Fruit fly (Drosophila melanogaster) whole organism, pupa: ENCODE measurements around the gene RhoGEF3.
A peak's percentile ranks its signal among the peaks of the same experiment; 100 is the strongest.

Experiments
- CG10348 ChIP-seq: fragments of 200-800 bp; sonication (Bioruptor generic); IDR thresholded peaks from 2 replicates; pipeline ENCODE4 v1.3.6; 2022; ENCODE audit warnings: missing biosample characterization, missing genetic modification characterization
- CG12605 ChIP-seq: fragments of 200-800 bp; sonication (Bioruptor generic); IDR thresholded peaks from 2 replicates; pipeline ENCODE4 v1.3.6; 2022; ENCODE audit warnings: missing biosample characterization, missing genetic modification characterization
- CG13204 ChIP-seq: fragments of 200-800 bp; sonication (Bioruptor generic); optimal IDR thresholded peaks from 2 replicates; lab custom pipeline; 2018; ENCODE audit warnings: missing biosample characterization, mild to moderate bottlenecking, missing genetic modification characterization, moderate library complexity
- CG14655 ChIP-seq: fragments of 200-800 bp; sonication (Bioruptor generic); optimal IDR thresholded peaks from 3 replicates; lab custom pipeline; 2017; ENCODE audit warnings: mild to moderate bottlenecking, missing biosample characterization, missing genetic modification reagents, missing genetic modification characterization
- CG15710 ChIP-seq: fragments of 200-800 bp; sonication (Bioruptor generic); optimal IDR thresholded peaks from 2 replicates; lab custom pipeline; 2018; ENCODE audit warnings: missing biosample characterization, mild to moderate bottlenecking, missing genetic modification characterization, moderate library complexity
- CG17806 ChIP-seq: fragments of 200-800 bp; sonication (Bioruptor generic); optimal IDR thresholded peaks from 2 replicates; lab custom pipeline; 2018; ENCODE audit warnings: missing biosample characterization, mild to moderate bottlenecking, missing genetic modification characterization, moderate library complexity
- CG32121 ChIP-seq: fragments of 200-800 bp; sonication (Bioruptor generic); IDR thresholded peaks from 2 replicates; pipeline ENCODE4 v1.3.6; 2022; ENCODE audit warnings: missing biosample characterization, missing genetic modification characterization
- CG34367 ChIP-seq: fragments of 200-800 bp; sonication (Bioruptor generic); optimal IDR thresholded peaks from 2 replicates; lab custom pipeline; 2018; ENCODE audit warnings: missing biosample characterization, mild to moderate bottlenecking, missing genetic modification characterization
- CG4496 ChIP-seq: fragments of 200-800 bp; sonication (Bioruptor generic); IDR thresholded peaks from 3 replicates; pipeline ENCODE4 v1.3.6; 2022; ENCODE audit warnings: missing biosample characterization, missing genetic modification characterization
- CG8159 ChIP-seq: fragments of 200-800 bp; sonication (Bioruptor generic); optimal IDR thresholded peaks from 3 replicates; lab custom pipeline; 2018; ENCODE audit warnings: missing biosample characterization, mild to moderate bottlenecking, missing genetic modification characterization, moderate library complexity
- CG8301 ChIP-seq: fragments of 200-800 bp; sonication (Bioruptor generic); optimal IDR thresholded peaks from 2 replicates; lab custom pipeline; 2018; ENCODE audit warnings: missing biosample characterization, mild to moderate bottlenecking, missing genetic modification characterization
- CG9948 ChIP-seq: fragments of 200-800 bp; sonication (Bioruptor generic); optimal IDR thresholded peaks from 2 replicates; lab custom pipeline; 2018; ENCODE audit warnings: missing biosample characterization, mild to moderate bottlenecking, missing genetic modification characterization, moderate library complexity
- D1 ChIP-seq: fragments of 200-800 bp; sonication (Bioruptor generic); optimal IDR thresholded peaks from 2 replicates; lab custom pipeline; 2018; ENCODE audit warnings: missing biosample characterization, mild to moderate bottlenecking, missing genetic modification characterization, moderate library complexity
- EcR ChIP-seq: fragments of 200-800 bp; sonication (Bioruptor generic); optimal IDR thresholded peaks from 3 replicates; lab custom pipeline; 2019; ENCODE audit warnings: missing biosample characterization, missing genetic modification characterization, mild to moderate bottlenecking, moderate library complexity, missing genetic modification reagents
- Ets98B ChIP-seq: fragments of 200-800 bp; sonication (Bioruptor generic); IDR thresholded peaks from 2 replicates; pipeline ENCODE4 v1.3.6; 2022; ENCODE audit warnings: missing biosample characterization, missing genetic modification characterization
- Pif1A ChIP-seq: fragments of 200-800 bp; sonication (Bioruptor generic); optimal IDR thresholded peaks from 3 replicates; lab custom pipeline; 2016; ENCODE audit warnings: missing biosample characterization, missing genetic modification characterization
- Pif1B ChIP-seq: fragments of 200-800 bp; sonication (Bioruptor generic); optimal IDR thresholded peaks from 3 replicates; lab custom pipeline; 2016; ENCODE audit warnings: missing biosample characterization, missing genetic modification characterization
- Snoo ChIP-seq: fragments of 200-800 bp; sonication (Bioruptor generic); optimal IDR thresholded peaks from 3 replicates; lab custom pipeline; 2017; ENCODE audit warnings: missing biosample characterization, mild to moderate bottlenecking, missing genetic modification characterization, inconsistent platforms
- fd96Ca ChIP-seq: fragments of 200-800 bp; sonication (Bioruptor generic); IDR thresholded peaks from 3 replicates; pipeline ENCODE4 v1.3.6; 2022; ENCODE audit warnings: missing biosample characterization, missing genetic modification characterization
- gl ChIP-seq: fragments of 200-800 bp; sonication (Bioruptor generic); optimal IDR thresholded peaks from 2 replicates; lab custom pipeline; 2018; ENCODE audit warnings: missing biosample characterization, mild to moderate bottlenecking, missing genetic modification characterization
- rn ChIP-seq: fragments of 200-800 bp; sonication (Bioruptor generic); IDR thresholded peaks from 2 replicates; pipeline ENCODE4 v1.3.6; 2022; ENCODE audit warnings: missing biosample characterization, missing genetic modification characterization

Gene RhoGEF3

DNA sequence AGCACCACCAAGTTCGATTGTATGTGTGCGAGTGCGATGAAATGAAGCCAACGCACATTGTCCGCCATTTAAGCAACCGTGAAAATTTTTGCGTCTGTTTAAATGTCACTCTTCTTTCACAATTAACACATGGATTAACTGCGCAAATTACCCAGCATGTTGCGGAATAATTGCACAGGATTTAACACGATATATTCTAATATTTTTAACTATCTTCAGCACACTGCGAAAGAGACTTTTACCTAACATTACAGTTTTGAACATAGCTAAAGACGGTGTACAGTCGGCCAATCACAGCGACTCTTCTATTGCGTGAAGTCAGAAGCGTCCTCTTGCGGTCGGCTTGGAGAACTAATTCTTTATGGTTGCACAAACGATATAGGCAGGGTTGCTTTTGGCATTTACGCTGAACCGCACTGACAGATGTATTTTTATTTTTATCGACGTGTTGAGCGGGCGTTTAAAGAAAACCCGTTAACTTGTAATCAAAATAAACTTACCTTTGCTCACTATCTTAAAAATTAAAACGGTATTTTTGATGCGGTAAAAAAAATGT is 30.5 kb upstream of the RhoGEF3 start:
- TF ChIP-seq Pif1A (GFP tag; lab: Kevin White, UChicago) (no peak), CG4496 (no peak; the same call in 2 of the 3 replicates), Pif1B (no peak), CG32121 (GFP tag; lab: Robert Waterston, UW) (peak; percentile 35; the same call in 1 of the 2 replicates), rn (GFP tag; lab: Robert Waterston, UW) (no peak), Ets98B (GFP tag; lab: Robert Waterston, UW) (no peak; the same call in 1 of the 2 replicates), CG9948 (tag; lab: Kevin White, UChicago) (no peak), CG15710 (no peak), CG8301 (tag; lab: Kevin White, UChicago) (no peak), CG10348 (GFP tag; lab: Robert Waterston, UW) (no peak), D1 (tag; lab: Kevin White, UChicago) (no peak), Snoo (tag; lab: Kevin White, UChicago) (peak; percentile 44), EcR (no peak), CG14655 (no peak), CG34367 (peak; percentile 47), CG8159 (tag; lab: Kevin White, UChicago) (no peak), CG17806 (tag; lab: Kevin White, UChicago) (peak; percentile 5), CG13204 (GFP tag; lab: Kevin White, UChicago) (no peak), fd96Ca (GFP tag; lab: Robert Waterston, UW) (no peak), gl (tag; lab: Kevin White, UChicago) (no peak), CG12605 (GFP tag; lab: Robert Waterston, UW) (no peak)

DNA sequence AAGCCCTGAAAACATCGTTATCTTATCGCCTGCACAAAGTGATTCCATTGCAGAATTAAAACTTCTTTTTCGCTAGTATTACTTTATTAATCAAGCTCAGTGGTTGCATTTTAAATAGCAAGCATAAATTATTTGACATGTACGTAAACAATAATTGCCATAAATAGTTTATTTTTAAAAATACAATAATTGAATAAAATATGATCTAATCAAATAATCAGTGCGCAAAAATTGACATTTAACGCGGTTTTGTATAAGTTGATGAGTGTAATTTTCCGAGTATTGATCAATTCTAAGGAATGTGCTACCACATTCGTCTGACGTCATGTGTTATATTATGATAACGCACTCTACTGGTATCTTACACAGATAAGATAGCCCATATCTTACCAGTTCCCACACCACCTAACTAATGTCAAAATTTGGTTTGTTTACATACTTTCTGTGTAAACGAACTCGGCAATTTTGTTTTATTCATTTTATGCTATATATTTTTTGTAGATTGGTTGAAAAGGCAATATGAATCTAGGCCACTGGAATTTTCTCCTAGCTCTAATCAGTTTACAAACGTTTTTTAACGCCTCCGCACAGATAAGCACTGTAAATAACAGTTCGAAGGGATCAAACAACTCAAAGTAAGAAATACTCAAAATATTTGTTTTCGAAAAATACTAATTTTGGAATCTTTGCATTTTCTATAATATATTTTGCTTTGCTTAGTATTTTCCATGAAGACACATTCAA is 29.6 kb upstream of the RhoGEF3 start, which contains the start of gene mthl14:
TSS of gene mthl14 (plus strand) at position 10 of the 744 bp plus-strand sequence.
- TF ChIP-seq CG14655 = no peak
- no peak for TF ChIP-seq CG9948 (tag; lab: Kevin White, UChicago)
- no peak for TF ChIP-seq CG4496
- no peak for TF ChIP-seq CG10348 (GFP tag; lab: Robert Waterston, UW)
- TF ChIP-seq CG32121 (GFP tag; lab: Robert Waterston, UW) = no peak
- TF ChIP-seq CG17806 (tag; lab: Kevin White, UChicago) = no peak
- TF ChIP-seq gl (tag; lab: Kevin White, UChicago) = no peak
- no peak for TF ChIP-seq CG12605 (GFP tag; lab: Robert Waterston, UW)
- TF ChIP-seq, all 21 proteins: peak for 0

DNA sequence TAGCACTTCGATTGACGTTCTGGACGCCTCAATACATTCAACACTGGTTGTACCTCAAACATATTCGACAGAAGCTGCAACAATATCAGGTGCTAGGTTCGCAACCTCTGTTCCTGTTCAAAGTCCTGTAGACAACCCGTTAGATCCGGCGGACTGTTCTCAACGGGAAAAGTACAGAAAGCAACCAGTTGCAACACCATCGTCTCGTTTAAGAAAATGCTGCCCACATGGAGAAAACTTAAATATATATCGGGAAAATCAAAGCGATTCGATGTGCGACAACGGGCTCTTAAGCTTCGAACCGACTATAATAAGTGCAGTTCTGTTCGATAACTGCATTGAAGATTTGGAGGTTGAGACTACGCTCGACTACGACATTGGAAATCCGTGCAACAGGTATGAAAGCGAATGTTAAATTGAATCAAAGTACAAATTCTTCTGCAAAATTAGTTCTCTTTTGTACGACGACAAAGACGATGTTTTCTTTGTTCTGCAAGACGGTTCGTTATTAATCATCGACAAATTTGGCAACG is 28.9 kb upstream of the RhoGEF3 start:
- TF ChIP-seq EcR = no peak
- no peak for TF ChIP-seq fd96Ca (GFP tag; lab: Robert Waterston, UW)
- TF ChIP-seq Ets98B (GFP tag; lab: Robert Waterston, UW) = no peak
- no peak for TF ChIP-seq CG8301 (tag; lab: Kevin White, UChicago)
- no peak for TF ChIP-seq gl (tag; lab: Kevin White, UChicago)
- no peak for TF ChIP-seq CG10348 (GFP tag; lab: Robert Waterston, UW)
- TF ChIP-seq CG17806 (tag; lab: Kevin White, UChicago) = no peak
- no peak for TF ChIP-seq Pif1A (GFP tag; lab: Kevin White, UChicago)
- no peak for TF ChIP-seq CG9948 (tag; lab: Kevin White, UChicago)
- no peak for TF ChIP-seq CG12605 (GFP tag; lab: Robert Waterston, UW)
- TF ChIP-seq Pif1B = no peak
- no peak for TF ChIP-seq Snoo (tag; lab: Kevin White, UChicago)
- TF ChIP-seq rn (GFP tag; lab: Robert Waterston, UW) = no peak
- no peak for TF ChIP-seq CG15710
- TF ChIP-seq, all 21 proteins: peak for 0

DNA sequence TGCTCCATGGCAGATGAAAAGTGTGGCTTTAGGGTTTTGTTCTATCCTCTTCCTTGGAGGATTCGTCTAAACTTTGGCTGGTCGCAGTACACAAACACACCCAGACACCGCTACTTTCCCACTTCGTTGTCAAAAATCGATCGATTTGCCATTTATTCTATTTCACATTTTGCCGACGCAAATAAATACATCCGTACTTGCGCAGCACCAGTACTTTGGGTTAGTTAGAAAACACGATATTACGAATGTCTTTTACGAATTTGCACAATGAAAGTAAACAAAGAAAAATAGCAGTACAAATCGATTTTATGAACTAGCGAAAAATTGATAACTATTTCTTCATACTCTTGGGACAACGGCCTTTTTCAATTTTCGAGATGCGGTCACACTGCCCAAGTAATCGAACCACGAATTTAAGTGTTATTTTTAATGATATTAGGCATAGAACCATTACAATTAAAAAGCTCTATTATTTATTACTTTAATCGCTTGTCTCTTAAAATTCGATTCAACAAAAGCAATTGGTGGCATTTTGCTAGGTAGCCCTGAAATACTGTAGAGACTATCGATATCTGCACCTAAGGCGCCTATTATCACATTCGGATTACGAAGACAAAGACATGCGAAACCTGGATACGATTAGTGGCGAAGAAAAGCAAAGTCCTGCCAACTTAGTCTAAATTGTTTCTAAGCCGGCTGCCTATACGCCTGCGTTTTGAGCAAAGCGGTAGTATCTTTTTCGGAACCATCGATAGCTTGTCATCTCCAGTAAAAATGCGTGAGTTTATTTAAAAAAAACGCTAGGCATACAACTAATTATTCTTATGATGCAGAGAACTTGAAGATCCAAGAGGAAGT is 19.4 kb upstream of the RhoGEF3 start, which contains the start of the genes DIP2 and wac:
TSS of gene DIP2 (minus strand) at position 337 of the 858 bp plus-strand sequence.
TSS of gene wac (plus strand) at position 559 of the 858 bp plus-strand sequence.
- TF ChIP-seq CG9948 (tag; lab: Kevin White, UChicago) = no peak
- no peak for TF ChIP-seq CG13204 (GFP tag; lab: Kevin White, UChicago)
- peak; percentile 22 for TF ChIP-seq CG17806 (tag; lab: Kevin White, UChicago)
- peak; percentile 46 for TF ChIP-seq Ets98B (GFP tag; lab: Robert Waterston, UW)
- no peak for TF ChIP-seq Pif1B
- TF ChIP-seq CG34367 = no peak
- no peak for TF ChIP-seq D1 (tag; lab: Kevin White, UChicago)
- TF ChIP-seq CG12605 (GFP tag; lab: Robert Waterston, UW) = no peak
- TF ChIP-seq gl (tag; lab: Kevin White, UChicago) = no peak
- no peak for TF ChIP-seq CG10348 (GFP tag; lab: Robert Waterston, UW)
- peak; percentile 39 for TF ChIP-seq Snoo (tag; lab: Kevin White, UChicago)
- peak; percentile 55 for TF ChIP-seq EcR
- no peak for TF ChIP-seq CG14655
- TF ChIP-seq CG8301 (tag; lab: Kevin White, UChicago) = no peak
- TF ChIP-seq CG4496 = no peak
- peak; percentile 22 for TF ChIP-seq CG15710
- no peak for TF ChIP-seq Pif1A (GFP tag; lab: Kevin White, UChicago)
- TF ChIP-seq fd96Ca (GFP tag; lab: Robert Waterston, UW) = peak; percentile 62; the same call in 2 of the 3 replicates
- TF ChIP-seq rn (GFP tag; lab: Robert Waterston, UW) = peak; percentile 40; the same call in 1 of the 2 replicates
- no peak for TF ChIP-seq CG32121 (GFP tag; lab: Robert Waterston, UW)
- TF ChIP-seq, all 21 proteins: peak for 7
